Worm (Caenorhabditis elegans) whole organism, young adult: ENCODE data around the gene metl-1.

Source experiments
- F49E8.2 ChIP-seq: sonication (generic microtip); optimal IDR thresholded peaks from 3 replicates; lab custom pipeline; 2017; ENCODE audit warnings: missing genetic modification characterization, mild to moderate bottlenecking, missing compliant biosample characterization, antibody characterized with exemption, moderate library complexity; ENCODE audit not compliant: insufficient read depth
- aptf-2 ChIP-seq: fragments of 200-800 bp; sonication (Bioruptor generic); conservative IDR thresholded peaks from 2 replicates; pipeline ENCODE4 v1.3.6; 2022; ENCODE audit warnings: missing genetic modification reagents, missing genetic modification characterization, missing compliant biosample characterization
- aptf-3 ChIP-seq: fragments of 200-800 bp; sonication (Bioruptor generic); IDR thresholded peaks from 2 replicates; pipeline ENCODE4 v1.3.6; 2022; ENCODE audit warnings: missing genetic modification characterization, missing compliant biosample characterization
- repo-1 ChIP-seq: sonication (generic microtip); optimal IDR thresholded peaks from 2 replicates; lab custom pipeline; 2017; ENCODE audit warnings: mild to moderate bottlenecking, missing genetic modification characterization, missing compliant biosample characterization
- sdz-38 ChIP-seq: sonication (generic microtip); optimal IDR thresholded peaks from 2 replicates; lab custom pipeline; 2016; ENCODE audit warnings: missing genotype, missing genetic modification characterization, missing compliant biosample characterization
- tlf-1 ChIP-seq: fragments of 200-800 bp; sonication (Bioruptor generic); optimal IDR thresholded peaks from 2 replicates; lab custom pipeline; 2018; ENCODE audit warnings: mild to moderate bottlenecking, missing genetic modification characterization, missing compliant biosample characterization
- unc-130 ChIP-seq: sonication (generic microtip); optimal IDR thresholded peaks from 2 replicates; lab custom pipeline; 2016; ENCODE audit warnings: missing genetic modification reagents, missing genetic modification characterization, missing compliant biosample characterization
- unc-62 ChIP-seq: fragments of 150-350 bp; optimal IDR thresholded peaks from 2 replicates; lab custom pipeline; 2014; ENCODE audit warnings: missing biosample characterization, missing genetic modification reagents, missing genetic modification characterization
- xnd-1 ChIP-seq: sonication (generic microtip); optimal IDR thresholded peaks from 2 replicates; lab custom pipeline; 2016; ENCODE audit warnings: missing genotype, missing genetic modification reagents, missing genetic modification characterization, missing compliant biosample characterization
- ztf-25 ChIP-seq: fragments of 200-800 bp; sonication (Bioruptor generic); IDR thresholded peaks from 2 replicates; pipeline ENCODE4 v1.3.6; 2022; ENCODE audit warnings: missing genetic modification reagents, missing genetic modification characterization, missing compliant biosample characterization

ce11 chrII:11464427-11464944 lies 8.9 kb downstream of the metl-1 start, which contains the start of the genes aars-1 and rga-1:
- no peak for TF ChIP-seq aptf-2
- TF ChIP-seq unc-130 (GFP tag; lab: Kevin White, UChicago), result no peak
- TF ChIP-seq F49E8.2, result no peak
- TF ChIP-seq unc-62, result no peak
- TF ChIP-seq aptf-3 (GFP tag; lab: Robert Waterston, UW), result no peak
- no peak for TF ChIP-seq ztf-25 (GFP tag; lab: Robert Waterston, UW)
- no peak for TF ChIP-seq repo-1 (tag; lab: Kevin White, UChicago)
- TF ChIP-seq tlf-1 (GFP tag; lab: Kevin White, UChicago), result no peak
- TF ChIP-seq sdz-38, result no peak
- TF ChIP-seq xnd-1 (tag; lab: Kevin White, UChicago), result no peak
